Fruit fly (Drosophila melanogaster): ENCODE data around the gene CG4098.

Gene CG4098

dm6 chr3L:16602736-16603144 lies 6.4 kb downstream of the CG4098 start, which contains the start of gene Arts (continued):
- TF ChIP-seq CG13775 (GFP tag; optimal IDR thresholded peaks at IDR 0.05) (peak; percentile 61), fd3F (GFP tag; optimal IDR thresholded peaks at IDR 0.05) (no peak), CG17186 (GFP tag; optimal IDR thresholded peaks at IDR 0.05) (peak; percentile 36), CG15011 (GFP tag; optimal IDR thresholded peaks at IDR 0.05) (no peak), CG7987 (GFP tag; optimal IDR thresholded peaks at IDR 0.05) (no peak), CG8359 (GFP tag; optimal IDR thresholded peaks at IDR 0.05; ENCODE audit: borderline replicate concordance) (no peak), CHES-1-like (GFP tag; optimal IDR thresholded peaks at IDR 0.05) (no peak), aop (GFP tag; IDR thresholded peaks at IDR 0.05) (no peak), tup (GFP tag; optimal IDR thresholded peaks at IDR 0.05) (no peak), CG12659 (GFP tag; optimal IDR thresholded peaks at IDR 0.05) (peak; percentile 73), Meics (GFP tag; optimal IDR thresholded peaks at IDR 0.05) (peak; percentile 15), CG1602 (GFP tag; optimal IDR thresholded peaks at IDR 0.05) (peak; percentile 10), mirr (GFP tag; optimal IDR thresholded peaks at IDR 0.05) (no peak), CG7928 (GFP tag; optimal IDR thresholded peaks at IDR 0.05) (peak; percentile 89), maf-S (GFP tag; optimal IDR thresholded peaks at IDR 0.05) (no peak), Dad (GFP tag; optimal IDR thresholded peaks at IDR 0.05) (no peak), repo (GFP tag; optimal IDR thresholded peaks at IDR 0.05) (no peak), Awh (GFP tag; IDR thresholded peaks at IDR 0.05) (no peak), CG9609 (GFP tag; optimal IDR thresholded peaks at IDR 0.05) (peak; percentile 22), CG32772 (GFP tag; IDR thresholded peaks at IDR 0.05) (no peak), Lhr (GFP tag; optimal IDR thresholded peaks at IDR 0.05) (no peak), mld (GFP tag; IDR thresholded peaks at IDR 0.05; ENCODE audit: partially characterized antibody) (no peak), CG12942 (GFP tag; optimal IDR thresholded peaks at IDR 0.05) (no peak), caup (GFP tag; optimal IDR thresholded peaks at IDR 0.05; ENCODE audit: severe bottlenecking) (no peak), CG18599 (GFP tag; optimal IDR thresholded peaks at IDR 0.05) (peak; percentile 44), sd (tag; optimal IDR thresholded peaks at IDR 0.05) (peak; percentile 48), CG14710 (tag; optimal IDR thresholded peaks at IDR 0.05) (peak; percentile 51), crc (GFP tag; optimal IDR thresholded peaks at IDR 0.05) (no peak), D19B (GFP tag; optimal IDR thresholded peaks at IDR 0.05) (peak; percentile 44), toy (GFP tag; IDR thresholded peaks at IDR 0.05) (no peak), pzg (GFP tag; optimal IDR thresholded peaks at IDR 0.05) (peak; percentile 32), wek (GFP tag; optimal IDR thresholded peaks at IDR 0.05) (no peak), Ada2b (GFP tag; IDR thresholded peaks at IDR 0.05) (no peak), ap (GFP tag; IDR thresholded peaks at IDR 0.05) (no peak), onecut (GFP tag; IDR thresholded peaks at IDR 0.05) (no peak), phol (tag; optimal IDR thresholded peaks at IDR 0.05) (peak; percentile 81), sim (GFP tag; IDR thresholded peaks at IDR 0.05) (no peak), Eip74EF (GFP tag; optimal IDR thresholded peaks at IDR 0.05) (no peak), CG17385 (GFP tag; optimal IDR thresholded peaks at IDR 0.05) (no peak), Oli (tag; optimal IDR thresholded peaks at IDR 0.05) (no peak), grau (tag; optimal IDR thresholded peaks at IDR 0.05) (peak; percentile 30), CG15514 (GFP tag; optimal IDR thresholded peaks at IDR 0.05) (peak; percentile 49), Sox100B (GFP tag; optimal IDR thresholded peaks at IDR 0.05) (peak; percentile 34), rib (GFP tag; IDR thresholded peaks at IDR 0.05) (no peak)
